Worm (Caenorhabditis elegans): ENCODE measurements around the gene srab-4.

The srab-4 gene

DNA sequence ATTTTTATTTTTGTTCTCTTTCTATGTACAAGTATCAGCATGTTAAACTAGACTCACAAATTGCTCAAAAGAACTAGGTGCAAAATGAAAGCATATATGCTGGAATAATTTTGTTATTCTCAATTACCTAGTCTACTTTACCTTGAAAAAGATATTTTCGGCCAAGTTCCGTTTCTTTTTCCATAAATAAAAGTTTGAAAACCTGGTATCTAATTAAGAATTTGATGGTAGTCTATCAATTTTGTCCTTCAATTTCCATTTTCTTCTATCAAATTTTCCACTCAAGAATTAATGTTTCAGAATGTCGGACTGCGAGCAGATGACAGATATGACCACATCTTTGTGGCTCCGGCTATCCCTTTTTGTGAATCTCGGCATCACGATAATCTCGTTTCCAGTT is at the start of gene srab-4:
Gene srab-4, plus strand, starts transcription at position 301 of the 400 bp plus-strand sequence.
- no peak for TF ChIP-seq ceh-43 (GFP tag; optimal IDR thresholded peaks at IDR 0.05)
- no peak for TF ChIP-seq drap-1 (GFP tag; optimal IDR thresholded peaks at IDR 0.05)
- no peak for TF ChIP-seq unc-120 (tag; optimal IDR thresholded peaks at IDR 0.05; ENCODE audit: poor library complexity, severe bottlenecking)
- TF ChIP-seq sem-2 (GFP tag; optimal IDR thresholded peaks at IDR 0.05), result no peak
- no peak for TF ChIP-seq M03D4.4 (tag; optimal IDR thresholded peaks at IDR 0.05)
- no peak for TF ChIP-seq nhr-12 (tag; optimal IDR thresholded peaks at IDR 0.05)
- TF ChIP-seq lsy-2 (tag; optimal IDR thresholded peaks at IDR 0.05), result no peak
- TF ChIP-seq nhr-28 (tag; optimal IDR thresholded peaks at IDR 0.05), result no peak
- no peak for TF ChIP-seq cnd-1 (tag; optimal IDR thresholded peaks at IDR 0.05)
- no peak for TF ChIP-seq ham-2 (GFP tag; optimal IDR thresholded peaks at IDR 0.05)
- TF ChIP-seq mep-1 (tag; optimal IDR thresholded peaks at IDR 0.05), result no peak
- TF ChIP-seq nhr-76 (tag; optimal IDR thresholded peaks at IDR 0.05), result no peak
- no peak for TF ChIP-seq zip-8 (tag; optimal IDR thresholded peaks at IDR 0.05)
- no peak for TF ChIP-seq mab-5 (tag; optimal IDR thresholded peaks at IDR 0.05)
- TF ChIP-seq unc-62 (GFP tag; optimal IDR thresholded peaks at IDR 0.05), result no peak
- TF ChIP-seq elt-1 (tag; optimal IDR thresholded peaks at IDR 0.05; ENCODE audit: borderline replicate concordance, insufficient read depth), result no peak

DNA sequence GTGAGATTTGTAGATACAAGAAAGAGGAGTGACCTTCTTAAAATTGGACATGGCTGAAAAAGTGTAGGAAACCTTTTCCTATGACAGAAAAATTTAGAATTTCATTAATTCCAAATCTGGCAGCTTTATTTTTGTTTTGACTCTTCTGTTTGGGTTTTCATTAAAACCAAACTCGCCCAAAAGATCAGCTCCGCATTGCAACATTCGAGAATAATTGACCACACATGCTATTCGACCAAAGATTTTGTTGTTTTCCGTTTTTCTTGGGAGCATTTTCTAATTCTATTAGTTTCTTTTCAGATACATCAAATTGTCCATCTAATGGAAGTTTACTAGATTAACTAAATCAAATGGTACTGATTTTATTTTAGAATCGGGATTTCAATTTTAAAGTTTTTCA is 47.7 kb upstream of the srab-4 start, which contains the start of gene mec-1:
Gene mec-1, plus strand, starts transcription at position 301 of the 400 bp plus-strand sequence.
- TF ChIP-seq ceh-43 (GFP tag; optimal IDR thresholded peaks at IDR 0.05) (no peak), pha-4 (tag; optimal IDR thresholded peaks at IDR 0.05) (no peak), nhr-76 (tag; optimal IDR thresholded peaks at IDR 0.05) (no peak), sptf-1 (tag; optimal IDR thresholded peaks at IDR 0.05) (no peak)

- TF ChIP-seq mab-5 (tag; optimal IDR thresholded peaks at IDR 0.05) (no peak), elt-1 (tag; optimal IDR thresholded peaks at IDR 0.05; ENCODE audit: borderline replicate concordance, insufficient read depth) (peak; percentile 80), ham-2 (GFP tag; optimal IDR thresholded peaks at IDR 0.05) (peak; percentile 91), M03D4.4 (tag; optimal IDR thresholded peaks at IDR 0.05) (no peak), nhr-28 (tag; optimal IDR thresholded peaks at IDR 0.05) (no peak), tbx-8 (GFP tag; optimal IDR thresholded peaks at IDR 0.05) (no peak), sem-2 (GFP tag; optimal IDR thresholded peaks at IDR 0.05) (no peak), zip-8 (tag; optimal IDR thresholded peaks at IDR 0.05) (no peak), unc-62 (GFP tag; optimal IDR thresholded peaks at IDR 0.05) (peak; percentile 61), ceh-83 (GFP tag; optimal IDR thresholded peaks at IDR 0.05) (no peak), snpc-4 (tag; optimal IDR thresholded peaks at IDR 0.05) (no peak), mep-1 (tag; optimal IDR thresholded peaks at IDR 0.05) (no peak), flh-1 (GFP tag; optimal IDR thresholded peaks at IDR 0.05) (no peak), lsy-2 (tag; optimal IDR thresholded peaks at IDR 0.05) (no peak), drap-1 (GFP tag; optimal IDR thresholded peaks at IDR 0.05) (no peak), ces-1 (GFP tag; optimal IDR thresholded peaks at IDR 0.05) (no peak), nhr-2 (tag; optimal IDR thresholded peaks at IDR 0.05) (no peak), hlh-1 (tag; optimal IDR thresholded peaks at IDR 0.05) (no peak)
Measured at ce11 chrV:6969950-6970532, 33.9 kb upstream of the srab-4 start, which contains the start of gene ptr-15. Gene ptr-15 (minus strand): TSS chrV:6970000.

DNA sequence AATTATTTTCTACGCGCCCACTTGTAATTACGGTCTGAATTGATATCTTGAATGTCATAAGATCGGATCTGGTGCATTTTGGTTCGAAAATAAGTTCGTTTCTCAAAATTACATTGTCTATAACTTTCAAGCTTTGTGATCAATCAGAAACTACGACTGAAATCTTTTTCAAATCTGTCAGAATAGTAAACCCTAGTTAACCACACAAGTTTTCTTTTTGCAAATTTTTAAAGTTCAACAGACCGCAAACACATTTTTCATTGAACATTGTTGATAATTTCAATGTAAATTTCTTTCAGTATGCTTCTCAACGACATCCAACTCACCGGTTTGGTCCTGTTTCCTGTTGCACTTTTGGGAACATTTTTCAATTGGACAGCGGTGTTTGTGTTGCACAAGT is 32.4 kb upstream of the srab-4 start, which contains the start of gene srx-59:
Gene srx-59, plus strand, starts transcription at position 301 of the 400 bp plus-strand sequence.
- TF ChIP-seq lin-32 (GFP tag; optimal IDR thresholded peaks at IDR 0.05) (no peak), mab-5 (tag; optimal IDR thresholded peaks at IDR 0.05) (no peak), ham-2 (GFP tag; optimal IDR thresholded peaks at IDR 0.05) (no peak), hlh-1 (tag; optimal IDR thresholded peaks at IDR 0.05) (no peak), unc-62 (GFP tag; optimal IDR thresholded peaks at IDR 0.05) (no peak), unc-120 (tag; optimal IDR thresholded peaks at IDR 0.05; ENCODE audit: poor library complexity, severe bottlenecking) (no peak), elt-3 (tag; optimal IDR thresholded peaks at IDR 0.05) (no peak), flh-1 (GFP tag; optimal IDR thresholded peaks at IDR 0.05) (no peak), drap-1 (GFP tag; optimal IDR thresholded peaks at IDR 0.05) (no peak), cnd-1 (tag; optimal IDR thresholded peaks at IDR 0.05) (no peak), nhr-237 (tag; optimal IDR thresholded peaks at IDR 0.05) (no peak), M03D4.4 (tag; optimal IDR thresholded peaks at IDR 0.05) (no peak)

DNA sequence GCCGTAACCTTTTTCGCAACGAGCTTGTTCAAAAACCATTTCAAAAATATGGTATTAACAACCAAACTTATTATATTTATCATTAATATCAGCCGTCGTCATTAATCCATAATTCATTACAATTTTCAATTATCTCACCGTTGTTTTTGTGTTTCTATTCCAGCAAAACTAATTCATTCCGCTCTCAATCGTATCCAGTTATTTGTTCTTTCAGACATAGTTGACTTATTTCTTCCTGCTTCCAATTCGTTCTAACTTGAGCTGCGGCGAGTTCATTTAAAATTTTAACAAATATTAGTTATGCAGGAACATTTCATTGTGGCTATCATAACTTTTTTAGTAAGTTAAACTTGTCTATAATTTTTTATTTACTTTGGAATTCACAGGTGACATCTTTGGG is 27.9 kb upstream of the srab-4 start, which contains the start of gene srx-16:
Gene srx-16, plus strand, starts transcription at position 301 of the 400 bp plus-strand sequence.
- no peak for TF ChIP-seq nhr-237 (tag; optimal IDR thresholded peaks at IDR 0.05)
- TF ChIP-seq lin-32 (GFP tag; optimal IDR thresholded peaks at IDR 0.05), result no peak
- no peak for TF ChIP-seq zip-8 (tag; optimal IDR thresholded peaks at IDR 0.05)
- TF ChIP-seq snpc-4 (tag; optimal IDR thresholded peaks at IDR 0.05), result no peak
- no peak for TF ChIP-seq ceh-83 (GFP tag; optimal IDR thresholded peaks at IDR 0.05)
- no peak for TF ChIP-seq lin-13 (tag; optimal IDR thresholded peaks at IDR 0.05)
- TF ChIP-seq lsy-2 (tag; optimal IDR thresholded peaks at IDR 0.05), result no peak
- no peak for TF ChIP-seq nhr-2 (tag; optimal IDR thresholded peaks at IDR 0.05)
- TF ChIP-seq nhr-28 (tag; optimal IDR thresholded peaks at IDR 0.05), result no peak
- no peak for TF ChIP-seq pha-4 (tag; optimal IDR thresholded peaks at IDR 0.05)
- TF ChIP-seq cnd-1 (tag; optimal IDR thresholded peaks at IDR 0.05), result no peak
- no peak for TF ChIP-seq sem-2 (GFP tag; optimal IDR thresholded peaks at IDR 0.05)
- no peak for TF ChIP-seq elt-1 (tag; optimal IDR thresholded peaks at IDR 0.05; ENCODE audit: borderline replicate concordance, insufficient read depth)
